Fruit fly (Drosophila melanogaster) whole organism, embryonic: ENCODE data around the gene iav.
A peak's percentile ranks its signal among the peaks of the same experiment; 100 is the strongest.

Source experiments
- ATbp ChIP-seq: fragments of 200-800 bp; sonication (Bioruptor generic); optimal IDR thresholded peaks from 2 replicates; lab custom pipeline; 2017; ENCODE audit warnings: missing biosample characterization, mild to moderate bottlenecking, missing genetic modification characterization, missing genetic modification reagents
- Bteb2 ChIP-seq: fragments of 200-800 bp; sonication (Bioruptor generic); optimal IDR thresholded peaks from 2 replicates; lab custom pipeline; 2016; ENCODE audit warnings: missing biosample characterization, missing genetic modification characterization
- CG11456 ChIP-seq: fragments of 200-800 bp; sonication (Bioruptor generic); IDR thresholded peaks from 3 replicates; pipeline ENCODE4 v1.3.6; 2022; ENCODE audit warnings: missing biosample characterization, missing genetic modification characterization
- CG12104 ChIP-seq: fragments of 200-800 bp; sonication (Bioruptor generic); optimal IDR thresholded peaks from 3 replicates; lab custom pipeline; 2016; ENCODE audit warnings: missing biosample characterization, missing genetic modification characterization
- CG1233 ChIP-seq: fragments of 200-800 bp; sonication (Bioruptor generic); optimal IDR thresholded peaks from 4 replicates; lab custom pipeline; 2018; ENCODE audit warnings: missing biosample characterization, mild to moderate bottlenecking, missing genetic modification characterization
- CG1529 ChIP-seq: fragments of 200-800 bp; sonication (Bioruptor generic); optimal IDR thresholded peaks from 3 replicates; lab custom pipeline; 2018; ENCODE audit warnings: missing biosample characterization, missing genetic modification characterization
- CG16779 ChIP-seq: fragments of 200-800 bp; sonication (Bioruptor generic); IDR thresholded peaks from 2 replicates; pipeline ENCODE4 v1.3.6; 2022; ENCODE audit warnings: missing biosample characterization, missing genetic modification characterization
- CG16815 ChIP-seq: fragments of 200-800 bp; sonication (Bioruptor generic); optimal IDR thresholded peaks from 3 replicates; lab custom pipeline; 2017; ENCODE audit warnings: missing biosample characterization, mild to moderate bottlenecking, missing genetic modification characterization
- CG17359 ChIP-seq: fragments of 200-800 bp; sonication (Bioruptor generic); optimal IDR thresholded peaks from 3 replicates; lab custom pipeline; 2018; ENCODE audit warnings: missing biosample characterization, mild to moderate bottlenecking, missing genetic modification characterization, moderate library complexity
- CG18476 ChIP-seq: fragments of 200-800 bp; sonication (Bioruptor generic); optimal IDR thresholded peaks from 2 replicates; lab custom pipeline; 2016; ENCODE audit warnings: missing biosample characterization, mild to moderate bottlenecking, missing genetic modification characterization
- CG2129 ChIP-seq: fragments of 200-800 bp; sonication (Bioruptor generic); IDR thresholded peaks from 2 replicates; pipeline ENCODE4 v1.3.6; 2022; ENCODE audit warnings: missing biosample characterization, missing genetic modification characterization; ENCODE audit not compliant: partially characterized antibody
- CG31365 ChIP-seq: fragments of 200-800 bp; sonication (Bioruptor generic); optimal IDR thresholded peaks from 2 replicates; lab custom pipeline; 2018; ENCODE audit warnings: missing biosample characterization, mild to moderate bottlenecking, missing genetic modification characterization
- CG31388 ChIP-seq: fragments of 200-800 bp; sonication (Bioruptor generic); optimal IDR thresholded peaks from 2 replicates; lab custom pipeline; 2016; ENCODE audit warnings: missing biosample characterization, missing genetic modification characterization
- CG4617 ChIP-seq: fragments of 200-800 bp; sonication (Bioruptor generic); optimal IDR thresholded peaks from 3 replicates; lab custom pipeline; 2016; ENCODE audit warnings: missing biosample characterization, missing genetic modification characterization, borderline replicate concordance
- CG6683 ChIP-seq: fragments of 200-800 bp; sonication (Bioruptor generic); optimal IDR thresholded peaks from 2 replicates; lab custom pipeline; 2017; ENCODE audit warnings: missing biosample characterization, mild to moderate bottlenecking, missing genetic modification characterization, missing genetic modification reagents
- CG7928 ChIP-seq: fragments of 200-800 bp; sonication (Bioruptor generic); optimal IDR thresholded peaks from 2 replicates; lab custom pipeline; 2017; ENCODE audit warnings: missing biosample characterization, mild to moderate bottlenecking, missing genetic modification characterization
- D19B ChIP-seq: fragments of 200-800 bp; sonication (Bioruptor generic); optimal IDR thresholded peaks from 2 replicates; lab custom pipeline; 2017; ENCODE audit warnings: missing biosample characterization, mild to moderate bottlenecking, missing genetic modification characterization
- Deaf1 ChIP-seq: fragments of 200-800 bp; optimal IDR thresholded peaks from 3 replicates; lab custom pipeline; 2019; ENCODE audit warnings: missing biosample characterization, mild to moderate bottlenecking, missing genetic modification characterization, moderate library complexity
- Dek ChIP-seq: fragments of 200-800 bp; sonication (Bioruptor generic); optimal IDR thresholded peaks from 3 replicates; lab custom pipeline; 2019; ENCODE audit warnings: missing biosample characterization, mild to moderate bottlenecking, missing genetic modification characterization, moderate library complexity
- Dref ChIP-seq: fragments of 200-800 bp; sonication (Bioruptor generic); IDR thresholded peaks from 2 replicates; pipeline ENCODE4 v1.3.6; 2022; ENCODE audit warnings: missing biosample characterization, missing genetic modification characterization
- GATAe ChIP-seq: fragments of 200-800 bp; sonication (Bioruptor generic); conservative IDR thresholded peaks from 2 replicates; pipeline ENCODE4 v1.3.6; 2022; ENCODE audit warnings: missing biosample characterization, missing genetic modification characterization
- HHEX ChIP-seq: fragments of 200-800 bp; sonication (Bioruptor generic); optimal IDR thresholded peaks from 3 replicates; lab custom pipeline; 2017; ENCODE audit warnings: missing biosample characterization, mild to moderate bottlenecking, missing genetic modification characterization, missing genetic modification reagents
- HLHmδ ChIP-seq: fragments of 200-800 bp; sonication (Bioruptor generic); optimal IDR thresholded peaks from 2 replicates; lab custom pipeline; 2018; ENCODE audit warnings: missing biosample characterization, mild to moderate bottlenecking, missing genetic modification characterization, moderate library complexity
- Meics ChIP-seq: fragments of 200-800 bp; sonication (Bioruptor generic); optimal IDR thresholded peaks from 2 replicates; lab custom pipeline; 2017; ENCODE audit warnings: missing biosample characterization, mild to moderate bottlenecking, missing genetic modification characterization
- NC2α ChIP-seq: fragments of 200-800 bp; sonication (Bioruptor generic); optimal IDR thresholded peaks from 2 replicates; lab custom pipeline; 2016; ENCODE audit warnings: missing biosample characterization, missing genetic modification characterization
- Spps ChIP-seq: fragments of 200-800 bp; sonication (Bioruptor generic); optimal IDR thresholded peaks from 2 replicates; lab custom pipeline; 2018; ENCODE audit warnings: missing biosample characterization, mild to moderate bottlenecking, missing genetic modification characterization
- Sry-β ChIP-seq: fragments of 200-800 bp; sonication (Bioruptor generic); optimal IDR thresholded peaks from 2 replicates; lab custom pipeline; 2018; ENCODE audit warnings: missing biosample characterization, mild to moderate bottlenecking, missing genetic modification characterization, moderate library complexity
- Sry-δ ChIP-seq: fragments of 200-800 bp; sonication (Bioruptor generic); optimal IDR thresholded peaks from 2 replicates; lab custom pipeline; 2016; ENCODE audit warnings: missing biosample characterization, missing genetic modification characterization
- TFAM ChIP-seq: fragments of 200-800 bp; sonication (Bioruptor generic); optimal IDR thresholded peaks from 2 replicates; lab custom pipeline; 2017; ENCODE audit warnings: missing biosample characterization, missing genetic modification characterization, inconsistent platforms
- Trl ChIP-seq, 3 experiments: fragments of >200 bp in 2 of 3; fragments of 200-800 bp in 1 of 3; sonication (Bioruptor generic) in 1 of 3; optimal IDR thresholded peaks; 2 replicates in 1 of 3; 3 replicates in 2 of 3; lab custom pipeline; 2016 to 2017; ENCODE audit warnings: missing biosample characterization in 1 of 3, missing genetic modification characterization in 1 of 3
- ap ChIP-seq: fragments of 200-800 bp; sonication (Bioruptor generic); IDR thresholded peaks from 2 replicates; pipeline ENCODE4 v1.3.6; 2022; ENCODE audit warnings: missing biosample characterization, missing genetic modification characterization
- ash1 ChIP-seq: fragments of 200-800 bp; sonication (Bioruptor generic); optimal IDR thresholded peaks from 2 replicates; lab custom pipeline; 2018; ENCODE audit warnings: missing biosample characterization, mild to moderate bottlenecking, missing genetic modification characterization
- cas ChIP-seq: fragments of 200-800 bp; sonication (Bioruptor generic); IDR thresholded peaks from 2 replicates; pipeline ENCODE4 v1.3.6; 2022; ENCODE audit warnings: missing biosample characterization, missing genetic modification characterization
- dpn ChIP-seq, 2 experiments: fragments of 200-800 bp; sonication (Bioruptor generic); optimal IDR thresholded peaks; 3 replicates each; lab custom pipeline; 2016; ENCODE audit warnings: missing biosample characterization in 2 of 2, missing genetic modification characterization in 2 of 2
- jing ChIP-seq: fragments of 200-800 bp; sonication (Bioruptor generic); optimal IDR thresholded peaks from 2 replicates; lab custom pipeline; 2018; ENCODE audit warnings: missing biosample characterization, mild to moderate bottlenecking, missing genetic modification characterization
- kay ChIP-seq: fragments of 200-800 bp; sonication (Bioruptor generic); optimal IDR thresholded peaks from 2 replicates; lab custom pipeline; 2016; ENCODE audit warnings: missing biosample characterization, missing genetic modification characterization
- knrl ChIP-seq: fragments of 200-800 bp; sonication (Bioruptor generic); IDR thresholded peaks from 3 replicates; pipeline ENCODE4 v1.3.6; 2022; ENCODE audit warnings: missing biosample characterization, missing genetic modification characterization; ENCODE audit not compliant: partially characterized antibody
- mam ChIP-seq: fragments of 200-800 bp; sonication (Bioruptor generic); optimal IDR thresholded peaks from 3 replicates; lab custom pipeline; 2016; ENCODE audit warnings: missing biosample characterization, missing genetic modification characterization
- mirr ChIP-seq: fragments of 200-800 bp; sonication (Bioruptor generic); optimal IDR thresholded peaks from 3 replicates; lab custom pipeline; 2018; ENCODE audit warnings: missing biosample characterization, mild to moderate bottlenecking, missing genetic modification characterization
- org-1 ChIP-seq: fragments of 200-800 bp; sonication (Bioruptor generic); optimal IDR thresholded peaks from 2 replicates; lab custom pipeline; 2017; ENCODE audit warnings: missing biosample characterization, missing genetic modification characterization
- row ChIP-seq: fragments of 200-800 bp; sonication (Bioruptor generic); IDR thresholded peaks from 3 replicates; pipeline ENCODE4 v1.3.6; 2022; ENCODE audit warnings: missing biosample characterization, missing genetic modification characterization
- shn ChIP-seq: fragments of 200-800 bp; sonication (Bioruptor generic); optimal IDR thresholded peaks from 3 replicates; lab custom pipeline; 2016; ENCODE audit warnings: missing biosample characterization, missing genetic modification characterization
- slbo ChIP-seq: fragments of 200-800 bp; sonication (Bioruptor generic); IDR thresholded peaks from 2 replicates; pipeline ENCODE4 v1.3.6; 2022; ENCODE audit warnings: missing biosample characterization, missing genetic modification characterization
- sr ChIP-seq: fragments of 200-800 bp; sonication (Bioruptor generic); IDR thresholded peaks from 3 replicates; pipeline ENCODE4 v1.3.6; 2022; ENCODE audit warnings: missing biosample characterization, missing genetic modification characterization
- ssp ChIP-seq: fragments of 200-800 bp; sonication (Bioruptor generic); IDR thresholded peaks from 2 replicates; pipeline ENCODE4 v1.3.6; 2022; ENCODE audit warnings: missing biosample characterization, missing genetic modification characterization
- tio ChIP-seq: fragments of 200-800 bp; sonication (Bioruptor generic); optimal IDR thresholded peaks from 2 replicates; lab custom pipeline; 2017; ENCODE audit warnings: missing biosample characterization, missing genetic modification characterization, inconsistent platforms
- trh ChIP-seq: fragments of 200-800 bp; sonication (Bioruptor generic); optimal IDR thresholded peaks from 2 replicates; lab custom pipeline; 2016; ENCODE audit warnings: missing biosample characterization, missing genetic modification characterization
- wek ChIP-seq: fragments of 200-800 bp; sonication (Bioruptor generic); optimal IDR thresholded peaks from 3 replicates; lab custom pipeline; 2018; ENCODE audit warnings: missing biosample characterization, mild to moderate bottlenecking, missing genetic modification characterization, moderate library complexity
- zf30C ChIP-seq: fragments of 200-800 bp; sonication (Bioruptor generic); optimal IDR thresholded peaks from 3 replicates; lab custom pipeline; 2018; ENCODE audit warnings: missing biosample characterization, mild to moderate bottlenecking, missing genetic modification characterization

The iav gene

dm6 chrX:6843841-6844440 lies 30.2 kb downstream of the iav start, which contains the start of the genes CG14435 and Tmf (continued):
- TF ChIP-seq ash1 (GFP tag; lab: Kevin White, UChicago) (no peak), tio (peak; percentile 52), row (peak; percentile 93), mirr (GFP tag; lab: Kevin White, UChicago) (peak; percentile 49), jing (GFP tag; lab: Kevin White, UChicago) (peak; percentile 44), CG31388 (GFP tag; lab: Kevin White, UChicago) (peak; percentile 17), Spps (tag; lab: Kevin White, UChicago) (peak; percentile 42), CG7928 (GFP tag; lab: Kevin White, UChicago) (peak; percentile 62), HLHmδ (no peak), mam (GFP tag; lab: Kevin White, UChicago) (peak; percentile 66), org-1 (GFP tag; lab: Kevin White, UChicago) (peak; percentile 53), slbo (GFP tag; lab: Robert Waterston, UW) (peak; percentile 95), D19B (GFP tag; lab: Kevin White, UChicago) (peak; percentile 69), wek (GFP tag; lab: Kevin White, UChicago) (peak; percentile 92), trh (peak; percentile 60), CG6683 (GFP tag; lab: Kevin White, UChicago) (peak; percentile 68), Dek (tag; lab: Kevin White, UChicago) (peak; percentile 79), Deaf1 (tag; lab: Kevin White, UChicago) (no peak), knrl (GFP tag; lab: Robert Waterston, UW) (0 out of 3 replicates have a peak, but pooled peaks have one; percentile 43), shn (GFP tag; lab: Kevin White, UChicago) (peak; percentile 40), CG31365 (tag; lab: Kevin White, UChicago) (no peak), CG4617 (GFP tag; lab: Kevin White, UChicago) (no peak), CG2129 (GFP tag; lab: Robert Waterston, UW) (no peak), Bteb2 (peak; percentile 27), CG12104 (peak; percentile 66), Dref (GFP tag; lab: Robert Waterston, UW) (peak; percentile 75), CG18476 (GFP tag; lab: Kevin White, UChicago) (peak; percentile 71), zf30C (GFP tag; lab: Kevin White, UChicago) (no peak), dpn (GFP tag; optimal IDR thresholded peaks at IDR 0.05; lab: Kevin White, UChicago) (peak; percentile 62 to 81), CG1233 (GFP tag; lab: Kevin White, UChicago) (peak; percentile 82), TFAM (GFP tag; lab: Kevin White, UChicago) (no peak), CG17359 (tag; lab: Kevin White, UChicago) (peak; percentile 95), sr (0 out of 3 replicates have a peak, but pooled peaks have one; percentile 41), CG1529 (GFP tag; lab: Kevin White, UChicago) (peak; percentile 49), ap (GFP tag; lab: Robert Waterston, UW) (peak; percentile 71), Sry-δ (GFP tag; lab: Kevin White, UChicago) (peak; percentile 36), Sry-β (GFP tag; lab: Kevin White, UChicago) (peak; percentile 65), GATAe (GFP tag; lab: Robert Waterston, UW) (peak; percentile 38; the same call in 1 of the 2 replicates), CG16779 (GFP tag; lab: Robert Waterston, UW) (0 out of 2 replicates have a peak, but pooled peaks have one; percentile 6), NC2α (GFP tag; lab: Kevin White, UChicago) (no peak), HHEX (GFP tag; lab: Kevin White, UChicago) (peak; percentile 57), CG11456 (GFP tag; lab: Robert Waterston, UW) (peak; percentile 90), Trl (optimal IDR thresholded peaks at IDR 0.05; lab: Kevin White, UChicago) (no peak), Trl (GFP tag; optimal IDR thresholded peaks at IDR 0.05; lab: Kevin White, UChicago) (peak; percentile 15), ssp (peak; percentile 85), CG16815 (peak; percentile 86), kay (GFP tag; lab: Kevin White, UChicago) (peak; percentile 58), cas (0 out of 2 replicates have a peak, but pooled peaks have one; percentile 72), Meics (GFP tag; lab: Kevin White, UChicago) (peak; percentile 86), ATbp (GFP tag; lab: Kevin White, UChicago) (peak; percentile 49)
